Fruit fly (Drosophila melanogaster) whole organism, pupa: ENCODE measurements around the gene CrebB.
A peak's percentile ranks its signal among the peaks of the same experiment; 100 is the strongest.

Experiments used
- CG10348 ChIP-seq: fragments of 200-800 bp; sonication (Bioruptor generic); IDR thresholded peaks from 2 replicates; pipeline ENCODE4 v1.3.6; 2022; ENCODE audit warnings: missing biosample characterization, missing genetic modification characterization
- CG12605 ChIP-seq: fragments of 200-800 bp; sonication (Bioruptor generic); IDR thresholded peaks from 2 replicates; pipeline ENCODE4 v1.3.6; 2022; ENCODE audit warnings: missing biosample characterization, missing genetic modification characterization
- CG13204 ChIP-seq: fragments of 200-800 bp; sonication (Bioruptor generic); optimal IDR thresholded peaks from 2 replicates; lab custom pipeline; 2018; ENCODE audit warnings: missing biosample characterization, mild to moderate bottlenecking, missing genetic modification characterization, moderate library complexity
- CG14655 ChIP-seq: fragments of 200-800 bp; sonication (Bioruptor generic); optimal IDR thresholded peaks from 3 replicates; lab custom pipeline; 2017; ENCODE audit warnings: mild to moderate bottlenecking, missing biosample characterization, missing genetic modification reagents, missing genetic modification characterization
- CG15710 ChIP-seq: fragments of 200-800 bp; sonication (Bioruptor generic); optimal IDR thresholded peaks from 2 replicates; lab custom pipeline; 2018; ENCODE audit warnings: missing biosample characterization, mild to moderate bottlenecking, missing genetic modification characterization, moderate library complexity
- CG17806 ChIP-seq: fragments of 200-800 bp; sonication (Bioruptor generic); optimal IDR thresholded peaks from 2 replicates; lab custom pipeline; 2018; ENCODE audit warnings: missing biosample characterization, mild to moderate bottlenecking, missing genetic modification characterization, moderate library complexity
- CG32121 ChIP-seq: fragments of 200-800 bp; sonication (Bioruptor generic); IDR thresholded peaks from 2 replicates; pipeline ENCODE4 v1.3.6; 2022; ENCODE audit warnings: missing biosample characterization, missing genetic modification characterization
- CG34367 ChIP-seq: fragments of 200-800 bp; sonication (Bioruptor generic); optimal IDR thresholded peaks from 2 replicates; lab custom pipeline; 2018; ENCODE audit warnings: missing biosample characterization, mild to moderate bottlenecking, missing genetic modification characterization
- CG4496 ChIP-seq: fragments of 200-800 bp; sonication (Bioruptor generic); IDR thresholded peaks from 3 replicates; pipeline ENCODE4 v1.3.6; 2022; ENCODE audit warnings: missing biosample characterization, missing genetic modification characterization
- CG8159 ChIP-seq: fragments of 200-800 bp; sonication (Bioruptor generic); optimal IDR thresholded peaks from 3 replicates; lab custom pipeline; 2018; ENCODE audit warnings: missing biosample characterization, mild to moderate bottlenecking, missing genetic modification characterization, moderate library complexity
- CG8301 ChIP-seq: fragments of 200-800 bp; sonication (Bioruptor generic); optimal IDR thresholded peaks from 2 replicates; lab custom pipeline; 2018; ENCODE audit warnings: missing biosample characterization, mild to moderate bottlenecking, missing genetic modification characterization
- CG9948 ChIP-seq: fragments of 200-800 bp; sonication (Bioruptor generic); optimal IDR thresholded peaks from 2 replicates; lab custom pipeline; 2018; ENCODE audit warnings: missing biosample characterization, mild to moderate bottlenecking, missing genetic modification characterization, moderate library complexity
- D1 ChIP-seq: fragments of 200-800 bp; sonication (Bioruptor generic); optimal IDR thresholded peaks from 2 replicates; lab custom pipeline; 2018; ENCODE audit warnings: missing biosample characterization, mild to moderate bottlenecking, missing genetic modification characterization, moderate library complexity
- EcR ChIP-seq: fragments of 200-800 bp; sonication (Bioruptor generic); optimal IDR thresholded peaks from 3 replicates; lab custom pipeline; 2019; ENCODE audit warnings: missing biosample characterization, missing genetic modification characterization, mild to moderate bottlenecking, moderate library complexity, missing genetic modification reagents
- Ets98B ChIP-seq: fragments of 200-800 bp; sonication (Bioruptor generic); IDR thresholded peaks from 2 replicates; pipeline ENCODE4 v1.3.6; 2022; ENCODE audit warnings: missing biosample characterization, missing genetic modification characterization
- Pif1A ChIP-seq: fragments of 200-800 bp; sonication (Bioruptor generic); optimal IDR thresholded peaks from 3 replicates; lab custom pipeline; 2016; ENCODE audit warnings: missing biosample characterization, missing genetic modification characterization
- Pif1B ChIP-seq: fragments of 200-800 bp; sonication (Bioruptor generic); optimal IDR thresholded peaks from 3 replicates; lab custom pipeline; 2016; ENCODE audit warnings: missing biosample characterization, missing genetic modification characterization
- Snoo ChIP-seq: fragments of 200-800 bp; sonication (Bioruptor generic); optimal IDR thresholded peaks from 3 replicates; lab custom pipeline; 2017; ENCODE audit warnings: missing biosample characterization, mild to moderate bottlenecking, missing genetic modification characterization, inconsistent platforms
- fd96Ca ChIP-seq: fragments of 200-800 bp; sonication (Bioruptor generic); IDR thresholded peaks from 3 replicates; pipeline ENCODE4 v1.3.6; 2022; ENCODE audit warnings: missing biosample characterization, missing genetic modification characterization
- gl ChIP-seq: fragments of 200-800 bp; sonication (Bioruptor generic); optimal IDR thresholded peaks from 2 replicates; lab custom pipeline; 2018; ENCODE audit warnings: missing biosample characterization, mild to moderate bottlenecking, missing genetic modification characterization
- rn ChIP-seq: fragments of 200-800 bp; sonication (Bioruptor generic); IDR thresholded peaks from 2 replicates; pipeline ENCODE4 v1.3.6; 2022; ENCODE audit warnings: missing biosample characterization, missing genetic modification characterization

The CrebB gene

dm6 chrX:18364999-18365398 is 1.2 kb upstream of the CrebB start:
- TF ChIP-seq CG12605 (GFP tag; lab: Robert Waterston, UW) (no peak), CG8301 (tag; lab: Kevin White, UChicago) (no peak), CG4496 (no peak), CG10348 (GFP tag; lab: Robert Waterston, UW) (no peak), rn (no peak), CG15710 (tag; lab: Kevin White, UChicago) (no peak)

- TF ChIP-seq Pif1B (GFP tag; lab: Kevin White, UChicago) (peak; percentile 72), CG17806 (tag; lab: Kevin White, UChicago) (peak; percentile 37), CG32121 (GFP tag; lab: Robert Waterston, UW) (peak; percentile 81), CG12605 (GFP tag; lab: Robert Waterston, UW) (peak; percentile 59; the same call in 1 of the 2 replicates), fd96Ca (no peak; the same call in 1 of the 3 replicates), CG9948 (tag; lab: Kevin White, UChicago) (peak; percentile 28), D1 (tag; lab: Kevin White, UChicago) (no peak), rn (no peak), Snoo (tag; lab: Kevin White, UChicago) (peak; percentile 57), CG10348 (GFP tag; lab: Robert Waterston, UW) (peak; percentile 42; the same call in 1 of the 2 replicates), CG8301 (tag; lab: Kevin White, UChicago) (peak; percentile 62), CG4496 (peak; percentile 68), EcR (GFP tag; lab: Kevin White, UChicago) (no peak), CG14655 (peak; percentile 57), CG15710 (tag; lab: Kevin White, UChicago) (peak; percentile 74), gl (tag; lab: Kevin White, UChicago) (peak; percentile 24), Ets98B (GFP tag; lab: Robert Waterston, UW) (peak; percentile 70), Pif1A (GFP tag; lab: Kevin White, UChicago) (peak; percentile 67), CG13204 (GFP tag; lab: Kevin White, UChicago) (no peak), CG34367 (tag; lab: Kevin White, UChicago) (peak; percentile 62), CG8159 (tag; lab: Kevin White, UChicago) (peak; percentile 63)
These were observed 893 bp downstream of the CrebB start for dm6 chrX:18366851-18367649.

- peak; percentile 40 for TF ChIP-seq Pif1B (GFP tag; lab: Kevin White, UChicago)
- peak; percentile 78 for TF ChIP-seq Ets98B (GFP tag; lab: Robert Waterston, UW)
- TF ChIP-seq gl (tag; lab: Kevin White, UChicago): peak; percentile 15
- no peak for TF ChIP-seq CG13204 (GFP tag; lab: Kevin White, UChicago)
- no peak for TF ChIP-seq D1 (tag; lab: Kevin White, UChicago)
- no peak; the same call in 1 of the 2 replicates for TF ChIP-seq CG12605 (GFP tag; lab: Robert Waterston, UW)
- peak; percentile 87 for TF ChIP-seq fd96Ca
- TF ChIP-seq EcR (GFP tag; lab: Kevin White, UChicago): no peak
- TF ChIP-seq CG9948 (tag; lab: Kevin White, UChicago): no peak
- TF ChIP-seq CG15710 (tag; lab: Kevin White, UChicago): peak; percentile 54
- TF ChIP-seq Pif1A (GFP tag; lab: Kevin White, UChicago): peak; percentile 42
- peak; percentile 59 for TF ChIP-seq CG14655
- TF ChIP-seq CG34367 (tag; lab: Kevin White, UChicago): peak; percentile 31
- TF ChIP-seq CG8301 (tag; lab: Kevin White, UChicago): peak; percentile 51
- peak; percentile 37 for TF ChIP-seq CG8159 (tag; lab: Kevin White, UChicago)
- no peak for TF ChIP-seq rn
- peak; percentile 44; the same call in 1 of the 2 replicates for TF ChIP-seq CG10348 (GFP tag; lab: Robert Waterston, UW)
- peak; percentile 89 for TF ChIP-seq CG4496
- TF ChIP-seq CG32121 (GFP tag; lab: Robert Waterston, UW): peak; percentile 63
- peak; percentile 18 for TF ChIP-seq CG17806 (tag; lab: Kevin White, UChicago)
- peak; percentile 17 for TF ChIP-seq Snoo (tag; lab: Kevin White, UChicago)
These were observed 1.9 kb downstream of the CrebB start for dm6 chrX:18367806-18368643.

dm6 chrX:18368644-18368998 is 2.5 kb downstream of the CrebB start:
- TF ChIP-seq CG8159 (tag; lab: Kevin White, UChicago): no peak
- TF ChIP-seq CG32121 (GFP tag; lab: Robert Waterston, UW): peak; percentile 44; the same call in 1 of the 2 replicates
- peak; percentile 54; the same call in 1 of the 2 replicates for TF ChIP-seq CG12605 (GFP tag; lab: Robert Waterston, UW)
- TF ChIP-seq CG13204 (GFP tag; lab: Kevin White, UChicago): peak; percentile 11
- TF ChIP-seq CG4496: peak; percentile 42; the same call in 1 of the 3 replicates
- TF ChIP-seq Ets98B (GFP tag; lab: Robert Waterston, UW): peak; percentile 63
- no peak for TF ChIP-seq CG17806 (tag; lab: Kevin White, UChicago)
- TF ChIP-seq CG9948 (tag; lab: Kevin White, UChicago): no peak
- TF ChIP-seq CG10348 (GFP tag; lab: Robert Waterston, UW): no peak
- no peak for TF ChIP-seq Snoo (tag; lab: Kevin White, UChicago)
- 0 out of 3 replicates have a peak, but pooled peaks have one; percentile 21 for TF ChIP-seq fd96Ca
- TF ChIP-seq CG14655: peak; percentile 31
- TF ChIP-seq Pif1B (GFP tag; lab: Kevin White, UChicago): no peak
